Worm (Caenorhabditis elegans) whole organism, late embryonic: ENCODE data around the gene C49A9.6.

Source experiments
- C08G9.2 ChIP-seq: sonication (generic microtip); optimal IDR thresholded peaks from 2 replicates; lab custom pipeline; 2016; ENCODE audit warnings: mild to moderate bottlenecking, missing genetic modification characterization, moderate library complexity, missing compliant biosample characterization
- C38D4.7 ChIP-seq: fragments of 200-800 bp; sonication (Bioruptor generic); optimal IDR thresholded peaks from 2 replicates; lab custom pipeline; 2018; ENCODE audit warnings: mild to moderate bottlenecking, missing genetic modification characterization, moderate library complexity, missing compliant biosample characterization
- K09A11.1 ChIP-seq: sonication (generic microtip); optimal IDR thresholded peaks from 2 replicates; lab custom pipeline; 2017; ENCODE audit warnings: antibody characterized with exemption, mild to moderate bottlenecking, missing genetic modification characterization, missing compliant biosample characterization; ENCODE audit not compliant: insufficient read depth
- ahr-1 ChIP-seq: sonication (generic microtip); optimal IDR thresholded peaks from 2 replicates; lab custom pipeline; 2016; ENCODE audit warnings: missing genetic modification characterization, missing compliant biosample characterization
- ceh-24 ChIP-seq: sonication (generic microtip); optimal IDR thresholded peaks from 2 replicates; lab custom pipeline; 2016; ENCODE audit warnings: mild to moderate bottlenecking, missing genetic modification characterization, missing compliant biosample characterization
- ceh-34 ChIP-seq: sonication (generic microtip); optimal IDR thresholded peaks from 2 replicates; lab custom pipeline; 2016; ENCODE audit warnings: mild to moderate bottlenecking, missing genetic modification characterization, missing compliant biosample characterization
- ceh-6 ChIP-seq: fragments of 200-800 bp; sonication (Bioruptor generic); optimal IDR thresholded peaks from 2 replicates; lab custom pipeline; 2018; ENCODE audit warnings: mild to moderate bottlenecking, missing genetic modification characterization, missing compliant biosample characterization
- elt-2 ChIP-seq: sonication (generic microtip); optimal IDR thresholded peaks from 2 replicates; lab custom pipeline; 2016; ENCODE audit warnings: missing genetic modification reagents, missing genetic modification characterization, missing compliant biosample characterization
- eyg-1 ChIP-seq: sonication (generic microtip); optimal IDR thresholded peaks from 2 replicates; lab custom pipeline; 2016; ENCODE audit warnings: missing genotype, missing genetic modification characterization, missing compliant biosample characterization
- hlh-13 ChIP-seq: fragments of 200-800 bp; sonication (Bioruptor generic); optimal IDR thresholded peaks from 2 replicates; lab custom pipeline; 2018; ENCODE audit warnings: mild to moderate bottlenecking, missing genetic modification characterization, missing compliant biosample characterization
- lim-6 ChIP-seq: sonication (generic microtip); optimal IDR thresholded peaks from 2 replicates; lab custom pipeline; 2016; ENCODE audit warnings: missing genetic modification characterization, missing compliant biosample characterization
- lin-11 ChIP-seq: fragments of 200-800 bp; sonication (Bioruptor generic); optimal IDR thresholded peaks from 2 replicates; lab custom pipeline; 2018; ENCODE audit warnings: mild to moderate bottlenecking, missing genetic modification characterization, missing compliant biosample characterization
- nfya-1 ChIP-seq: sonication (generic microtip); optimal IDR thresholded peaks from 2 replicates; lab custom pipeline; 2017; ENCODE audit warnings: missing genetic modification characterization, mild to moderate bottlenecking, missing compliant biosample characterization, antibody characterized with exemption, moderate library complexity
- pag-3 ChIP-seq: sonication (generic microtip); optimal IDR thresholded peaks from 2 replicates; lab custom pipeline; 2016; ENCODE audit warnings: missing compliant biosample characterization, missing genetic modification characterization, borderline replicate concordance
- pros-1 ChIP-seq: fragments of 150-350 bp; optimal IDR thresholded peaks from 2 replicates; lab custom pipeline; 2014; ENCODE audit warnings: missing biosample characterization, missing genetic modification reagents, missing genetic modification characterization
- sdc-2 ChIP-seq: sonication (generic microtip); optimal IDR thresholded peaks from 2 replicates; lab custom pipeline; 2016; ENCODE audit warnings: missing genotype, missing genetic modification characterization, missing compliant biosample characterization
- sox-2 ChIP-seq: fragments of 200-800 bp; sonication (Bioruptor generic); IDR thresholded peaks from 2 replicates; pipeline ENCODE4 v1.3.6; 2022; ENCODE audit warnings: missing genetic modification reagents, missing genetic modification characterization, missing compliant biosample characterization
- unc-3 ChIP-seq, 2 experiments: fragments of 200-800 bp in 1 of 2; sonication (Bioruptor generic) in 1 of 2; sonication (generic microtip) in 1 of 2; conservative IDR thresholded peaks in 1 of 2; optimal IDR thresholded peaks in 1 of 2; 2 replicates each; pipeline versions ENCODE4 v1.3.6 to Lab custom; 2016 to 2022; ENCODE audit warnings: missing compliant biosample characterization in 2 of 2, missing genetic modification characterization in 2 of 2, missing genetic modification reagents in 1 of 2
- unc-42 ChIP-seq: sonication (generic microtip); optimal IDR thresholded peaks from 2 replicates; lab custom pipeline; 2016; ENCODE audit warnings: missing genotype, missing genetic modification characterization, missing compliant biosample characterization
- unc-86 ChIP-seq: sonication (generic microtip); optimal IDR thresholded peaks from 2 replicates; lab custom pipeline; 2016; ENCODE audit warnings: missing genetic modification characterization, missing compliant biosample characterization

Gene C49A9.6

ce11 chrIV:6254635-6255034, 43.9 kb downstream of the C49A9.6 start, which contains the start of gene T13A10.64:
TSS of gene T13A10.64 (plus strand) at chrIV:6254935.
- TF ChIP-seq unc-42 (tag; lab: Kevin White, UChicago): no peak
- TF ChIP-seq unc-86 (tag; lab: Kevin White, UChicago): no peak
- no peak for TF ChIP-seq elt-2 (tag; lab: Kevin White, UChicago)
- no peak for TF ChIP-seq sdc-2 (tag; lab: Kevin White, UChicago)
- TF ChIP-seq eyg-1 (tag; lab: Kevin White, UChicago): no peak
- no peak for TF ChIP-seq ahr-1 (tag; lab: Kevin White, UChicago)
- TF ChIP-seq ceh-24 (tag; lab: Kevin White, UChicago): no peak
- TF ChIP-seq nfya-1 (tag; lab: Kevin White, UChicago): no peak
- no peak for TF ChIP-seq hlh-13

ce11 chrIV:6258967-6259366, 48.2 kb downstream of the C49A9.6 start:
- TF ChIP-seq unc-3 (GFP tag; conservative IDR thresholded peaks at IDR 0.05; lab: Robert Waterston, UW) (no peak), unc-3 (tag; optimal IDR thresholded peaks at IDR 0.05; lab: Kevin White, UChicago) (no peak), ceh-6 (GFP tag; lab: Kevin White, UChicago) (no peak), ceh-34 (tag; lab: Kevin White, UChicago) (no peak), unc-42 (tag; lab: Kevin White, UChicago) (no peak), lin-11 (tag; lab: Kevin White, UChicago) (no peak), K09A11.1 (tag; lab: Kevin White, UChicago) (no peak), pros-1 (tag; lab: Kevin White, UChicago) (no peak), lim-6 (no peak), sox-2 (GFP tag; lab: Robert Waterston, UW) (no peak)
- TF ChIP-seq, all 69 proteins: peak for 0

ce11 chrIV:6259732-6260131, 49.0 kb downstream of the C49A9.6 start, which contains the start of gene nlp-16:
TSS of gene nlp-16 (minus strand) at chrIV:6259832.
- no peak for TF ChIP-seq C38D4.7 (GFP tag; lab: Kevin White, UChicago)
- no peak for TF ChIP-seq unc-86 (tag; lab: Kevin White, UChicago)
- no peak for TF ChIP-seq C08G9.2 (tag; lab: Kevin White, UChicago)
- no peak for TF ChIP-seq pag-3
- no peak for TF ChIP-seq K09A11.1 (tag; lab: Kevin White, UChicago)
